Fruit fly (Drosophila melanogaster) whole organism: ENCODE data around the gene CG8665.

ENCODE experiments used
- Dll ChIP-seq: fragments of >200 bp; optimal IDR thresholded peaks from 2 replicates; lab custom pipeline; 2017
- EcR ChIP-seq, 2 experiments: fragments of >200 bp; optimal IDR thresholded peaks; 2 replicates each; lab custom pipeline; 2017; ENCODE audit warnings: missing biosample characterization in 2 of 2, missing genetic modification characterization in 2 of 2, missing genetic modification reagents in 2 of 2
- pan ChIP-seq: fragments of >200 bp; optimal IDR thresholded peaks from 2 replicates; lab custom pipeline; 2017
- psq ChIP-seq: fragments of >200 bp; optimal IDR thresholded peaks from 2 replicates; lab custom pipeline; 2017

dm6 chr2L:21331502-21331901 is 39.5 kb upstream of the CG8665 start, which contains the start of gene dimm:
- TF ChIP-seq EcR (GFP tag; optimal IDR thresholded peaks at IDR 0.05; lab: Kevin White, UChicago) (no peak), pan (lab: Kevin White, UChicago) (no peak), psq (lab: Kevin White, UChicago) (no peak), Dll (no peak)
